Fruit fly (Drosophila melanogaster): ENCODE data around the gene CG10660.

DNA sequence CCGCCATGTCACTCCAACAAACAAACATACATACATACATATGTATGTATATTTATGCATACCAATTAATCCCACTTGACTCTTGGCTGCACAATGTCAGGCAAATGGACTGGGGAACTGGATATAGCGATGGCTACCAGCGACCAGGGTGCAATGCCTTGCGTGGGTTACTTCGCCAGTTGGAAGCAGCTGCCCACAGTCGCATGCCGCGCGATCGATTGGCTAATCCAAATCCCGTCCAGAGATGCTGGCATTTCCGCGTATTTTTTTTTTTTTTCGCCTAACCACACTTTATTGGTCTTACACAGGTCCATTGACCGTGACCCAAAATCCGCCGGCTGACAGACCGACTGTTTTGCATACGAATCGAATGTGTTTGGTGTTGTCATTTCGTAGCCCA lies 3.8 kb upstream of the CG10660 start:
- no peak for TF ChIP-seq Pif1B (GFP tag; optimal IDR thresholded peaks at IDR 0.05)
- no peak for TF ChIP-seq CG10348 (GFP tag; IDR thresholded peaks at IDR 0.05)
- TF ChIP-seq D1 (tag; optimal IDR thresholded peaks at IDR 0.05): no peak
- TF ChIP-seq CG15710 (tag; optimal IDR thresholded peaks at IDR 0.05): no peak
- TF ChIP-seq Ets98B (GFP tag; IDR thresholded peaks at IDR 0.05): no peak
- no peak for TF ChIP-seq Pif1A (GFP tag; optimal IDR thresholded peaks at IDR 0.05)
- TF ChIP-seq CG17806 (tag; optimal IDR thresholded peaks at IDR 0.05): no peak
- TF ChIP-seq fd96Ca (GFP tag; IDR thresholded peaks at IDR 0.05): no peak
- no peak for TF ChIP-seq CG14655 (GFP tag; optimal IDR thresholded peaks at IDR 0.05)
